Worm (Caenorhabditis elegans) whole organism, L3 larva: Measurements from ENCODE around the gene F55C12.6.
A peak's percentile ranks its signal among the peaks of the same experiment; 100 is the strongest.

Experiments
- R02D3.7 ChIP-seq: fragments of 150-350 bp; optimal IDR thresholded peaks from 2 replicates; lab custom pipeline; 2014; ENCODE audit warnings: missing biosample characterization, missing genetic modification characterization
- ZK546.5 ChIP-seq: sonication (generic microtip); optimal IDR thresholded peaks from 2 replicates; lab custom pipeline; 2017; ENCODE audit warnings: missing biosample characterization, missing genetic modification characterization
- aly-2 ChIP-seq: fragments of 150-350 bp; optimal IDR thresholded peaks from 2 replicates; lab custom pipeline; 2014; ENCODE audit warnings: missing biosample characterization, missing genetic modification characterization
- ama-1 ChIP-seq: fragments of 150-350 bp; optimal IDR thresholded peaks from 2 replicates; lab custom pipeline; 2018
- ceh-16 ChIP-seq: sonication (generic microtip); optimal IDR thresholded peaks from 2 replicates; lab custom pipeline; 2017; ENCODE audit warnings: missing biosample characterization, missing genetic modification characterization
- ceh-28 ChIP-seq: fragments of 150-350 bp; optimal IDR thresholded peaks from 2 replicates; lab custom pipeline; 2014; ENCODE audit warnings: missing biosample characterization, missing genetic modification reagents, missing genetic modification characterization
- ceh-82 ChIP-seq: fragments of 150-350 bp; optimal IDR thresholded peaks from 2 replicates; lab custom pipeline; 2014; ENCODE audit warnings: missing biosample characterization, missing genetic modification characterization
- ceh-9 ChIP-seq: sonication (generic microtip); optimal IDR thresholded peaks from 2 replicates; lab custom pipeline; 2018; ENCODE audit warnings: missing biosample characterization, missing genetic modification characterization
- daf-12 ChIP-seq: fragments of 150-350 bp; optimal IDR thresholded peaks from 2 replicates; lab custom pipeline; 2014; ENCODE audit warnings: missing biosample characterization, missing genetic modification reagents, missing genetic modification characterization
- egl-27 ChIP-seq: sonication (generic microtip); optimal IDR thresholded peaks from 4 replicates; lab custom pipeline; 2017; ENCODE audit warnings: missing biosample characterization, missing genetic modification reagents, missing genetic modification characterization
- egl-5 ChIP-seq: fragments of 150-350 bp; optimal IDR thresholded peaks from 2 replicates; lab custom pipeline; 2017; ENCODE audit warnings: missing biosample characterization, missing genetic modification reagents, missing genetic modification characterization, inconsistent platforms
- elt-1 ChIP-seq: fragments of 150-350 bp; optimal IDR thresholded peaks from 2 replicates; lab custom pipeline; 2014; ENCODE audit warnings: missing biosample characterization, missing genetic modification characterization
- elt-2 ChIP-seq: sonication (generic microtip); optimal IDR thresholded peaks from 2 replicates; lab custom pipeline; 2016; ENCODE audit warnings: missing genetic modification reagents, mild to moderate bottlenecking, missing genetic modification characterization, missing compliant biosample characterization
- elt-3 ChIP-seq, 3 experiments: fragments of 150-350 bp in 1 of 3; sonication (generic microtip) in 2 of 3; optimal IDR thresholded peaks; 2 replicates in 2 of 3; 4 replicates in 1 of 3; lab custom pipeline; 2014 to 2017; ENCODE audit warnings: missing biosample characterization in 3 of 3, missing genetic modification characterization in 3 of 3
- eor-1 ChIP-seq, 2 experiments: fragments of 150-350 bp; optimal IDR thresholded peaks; 2 replicates each; lab custom pipeline; 2014 to 2018; ENCODE audit warnings: missing biosample characterization in 2 of 2, missing genetic modification characterization in 2 of 2
- fkh-10 ChIP-seq: sonication (generic microtip); optimal IDR thresholded peaks from 2 replicates; lab custom pipeline; 2017; ENCODE audit warnings: missing biosample characterization, missing genetic modification reagents, missing genetic modification characterization
- fkh-2 ChIP-seq: fragments of 150-350 bp; optimal IDR thresholded peaks from 2 replicates; lab custom pipeline; 2014; ENCODE audit warnings: missing biosample characterization, missing genetic modification reagents, missing genetic modification characterization
- fos-1 ChIP-seq: fragments of 150-350 bp; optimal IDR thresholded peaks from 2 replicates; lab custom pipeline; 2014; ENCODE audit warnings: missing biosample characterization, missing genetic modification characterization
- hmg-11 ChIP-seq: sonication (generic microtip); optimal IDR thresholded peaks from 2 replicates; lab custom pipeline; 2016; ENCODE audit warnings: missing genetic modification characterization, missing compliant biosample characterization
- jun-1 ChIP-seq: fragments of 150-350 bp; optimal IDR thresholded peaks from 2 replicates; lab custom pipeline; 2014; ENCODE audit warnings: missing biosample characterization, missing genetic modification reagents, missing genetic modification characterization
- lin-15B ChIP-seq: fragments of 150-350 bp; optimal IDR thresholded peaks from 2 replicates; lab custom pipeline; 2014; ENCODE audit warnings: missing biosample characterization, missing genetic modification characterization
- lin-39 ChIP-seq: fragments of 150-350 bp; optimal IDR thresholded peaks from 2 replicates; lab custom pipeline; 2018; ENCODE audit warnings: missing biosample characterization, missing genetic modification reagents, missing genetic modification characterization
- lsy-12 ChIP-seq: sonication (generic microtip); optimal IDR thresholded peaks from 2 replicates; lab custom pipeline; 2016; ENCODE audit warnings: mild to moderate bottlenecking, missing genetic modification characterization, missing compliant biosample characterization
- mdl-1 ChIP-seq: fragments of 150-350 bp; optimal IDR thresholded peaks from 2 replicates; lab custom pipeline; 2014; ENCODE audit warnings: missing biosample characterization, missing genetic modification characterization
- mml-1 ChIP-seq: fragments of 150-350 bp; sonication (generic microtip); optimal IDR thresholded peaks from 3 replicates; lab custom pipeline; 2014; ENCODE audit warnings: missing biosample characterization, missing genetic modification characterization
- nfya-1 ChIP-seq: sonication (generic microtip); optimal IDR thresholded peaks from 2 replicates; lab custom pipeline; 2017; ENCODE audit warnings: missing genetic modification characterization, mild to moderate bottlenecking, missing compliant biosample characterization, antibody characterized with exemption, moderate library complexity; ENCODE audit not compliant: insufficient read depth
- nhr-11 ChIP-seq: fragments of 150-350 bp; optimal IDR thresholded peaks from 2 replicates; lab custom pipeline; 2014; ENCODE audit warnings: missing biosample characterization, missing genetic modification characterization
- nhr-12 ChIP-seq: fragments of 150-350 bp; optimal IDR thresholded peaks from 2 replicates; lab custom pipeline; 2014; ENCODE audit warnings: missing biosample characterization, missing genetic modification characterization
- nhr-23 ChIP-seq: fragments of 150-350 bp; optimal IDR thresholded peaks from 2 replicates; lab custom pipeline; 2014; ENCODE audit warnings: missing biosample characterization, missing genetic modification reagents, missing genetic modification characterization
- nhr-237 ChIP-seq: fragments of 150-350 bp; optimal IDR thresholded peaks from 2 replicates; lab custom pipeline; 2014; ENCODE audit warnings: missing biosample characterization, missing genetic modification characterization
- nhr-25 ChIP-seq: sonication (generic microtip); optimal IDR thresholded peaks from 2 replicates; lab custom pipeline; 2017; ENCODE audit warnings: missing biosample characterization, missing genetic modification characterization
- nhr-28 ChIP-seq: fragments of 150-350 bp; optimal IDR thresholded peaks from 2 replicates; lab custom pipeline; 2014; ENCODE audit warnings: missing biosample characterization, missing genetic modification characterization
- nhr-43 ChIP-seq: sonication (generic microtip); optimal IDR thresholded peaks from 2 replicates; lab custom pipeline; 2016; ENCODE audit warnings: mild to moderate bottlenecking, missing genetic modification characterization, missing compliant biosample characterization; ENCODE audit not compliant: poor library complexity, severe bottlenecking
- nhr-67 ChIP-seq: fragments of 150-350 bp; optimal IDR thresholded peaks from 2 replicates; lab custom pipeline; 2014; ENCODE audit warnings: missing biosample characterization, missing genetic modification characterization
- nhr-76 ChIP-seq: fragments of 150-350 bp; sonication (generic microtip); optimal IDR thresholded peaks from 5 replicates; lab custom pipeline; 2014; ENCODE audit warnings: missing biosample characterization, missing genetic modification characterization
- nhr-77 ChIP-seq: fragments of 150-350 bp; optimal IDR thresholded peaks from 2 replicates; lab custom pipeline; 2014; ENCODE audit warnings: missing biosample characterization, missing genetic modification characterization
- pha-4 ChIP-seq: fragments of 150-350 bp; optimal IDR thresholded peaks from 2 replicates; lab custom pipeline; 2014; ENCODE audit warnings: missing biosample characterization, missing genetic modification reagents, missing genetic modification characterization
- pqm-1 ChIP-seq: fragments of 150-350 bp; optimal IDR thresholded peaks from 2 replicates; lab custom pipeline; 2017; ENCODE audit warnings: missing biosample characterization, missing genetic modification characterization, inconsistent platforms
- sea-2 ChIP-seq: fragments of 150-350 bp; sonication (generic microtip); optimal IDR thresholded peaks from 4 replicates; lab custom pipeline; 2014; ENCODE audit warnings: missing biosample characterization, missing genetic modification reagents, missing genetic modification characterization
- skn-1 ChIP-seq: fragments of 150-350 bp; optimal IDR thresholded peaks from 2 replicates; lab custom pipeline; 2014; ENCODE audit warnings: missing biosample characterization, missing genetic modification characterization
- snpc-4 ChIP-seq: fragments of 150-350 bp; optimal IDR thresholded peaks from 2 replicates; lab custom pipeline; 2014; ENCODE audit warnings: missing biosample characterization, missing genetic modification characterization
- tbx-2 ChIP-seq: sonication (generic microtip); optimal IDR thresholded peaks from 2 replicates; lab custom pipeline; 2016; ENCODE audit warnings: mild to moderate bottlenecking, missing genetic modification characterization, missing compliant biosample characterization
- unc-39 ChIP-seq: sonication (generic microtip); optimal IDR thresholded peaks from 4 replicates; lab custom pipeline; 2017; ENCODE audit warnings: missing biosample characterization, missing genetic modification characterization
- unc-62 ChIP-seq: fragments of 150-350 bp; sonication (generic microtip); optimal IDR thresholded peaks from 4 replicates; lab custom pipeline; 2014; ENCODE audit warnings: missing biosample characterization, missing genetic modification reagents, missing genetic modification characterization
- zag-1 ChIP-seq: fragments of 150-350 bp; optimal IDR thresholded peaks from 2 replicates; lab custom pipeline; 2014; ENCODE audit warnings: missing biosample characterization, missing genetic modification characterization
- ztf-11 ChIP-seq: fragments of 150-350 bp; optimal IDR thresholded peaks from 2 replicates; lab custom pipeline; 2014; ENCODE audit warnings: missing biosample characterization, missing genetic modification characterization
- ztf-4 ChIP-seq: fragments of 150-350 bp; optimal IDR thresholded peaks from 2 replicates; lab custom pipeline; 2014; ENCODE audit warnings: missing biosample characterization, missing genetic modification characterization

The F55C12.6 gene

DNA sequence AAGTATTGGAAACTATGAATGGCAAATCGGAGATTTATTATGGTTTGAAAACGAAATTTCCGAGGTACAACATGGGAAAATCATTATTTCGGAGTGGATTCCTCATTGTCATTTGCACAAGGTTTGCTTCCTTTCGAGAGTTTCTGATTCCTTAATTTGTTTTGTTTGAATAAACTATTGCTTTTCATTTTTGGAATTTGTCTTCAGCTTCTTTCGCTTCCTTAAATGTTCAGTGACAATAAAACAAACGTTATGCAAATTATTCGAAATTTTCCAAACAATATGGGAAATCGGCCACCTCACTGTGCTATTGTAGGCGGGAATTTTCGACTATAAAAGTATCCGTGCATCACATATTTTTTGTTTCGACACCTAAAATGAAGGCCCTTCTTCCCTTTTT is 34.1 kb downstream of the F55C12.6 start, which contains the start of gene nep-25:
nep-25 (plus strand) TSS at position 375 of the 400 bp plus-strand sequence.
- no peak for TF ChIP-seq egl-5 (tag; lab: Kevin White, UChicago)
- no peak for TF ChIP-seq ZK546.5 (tag; lab: Kevin White, UChicago)
- TF ChIP-seq nhr-12 (tag; lab: Kevin White, UChicago) = no peak
- no peak for TF ChIP-seq ceh-9
- no peak for TF ChIP-seq zag-1 (tag; lab: Kevin White, UChicago)
- no peak for TF ChIP-seq nhr-237
- TF ChIP-seq pha-4 (tag; lab: Kevin White, UChicago) = no peak
- no peak for TF ChIP-seq pqm-1 (tag; lab: Kevin White, UChicago)
- no peak for TF ChIP-seq tbx-2 (tag; lab: Kevin White, UChicago)
- TF ChIP-seq ceh-16 (tag; lab: Kevin White, UChicago) = no peak
- no peak for TF ChIP-seq ztf-4 (tag; lab: Kevin White, UChicago)
- no peak for TF ChIP-seq nhr-11 (tag; lab: Kevin White, UChicago)

DNA sequence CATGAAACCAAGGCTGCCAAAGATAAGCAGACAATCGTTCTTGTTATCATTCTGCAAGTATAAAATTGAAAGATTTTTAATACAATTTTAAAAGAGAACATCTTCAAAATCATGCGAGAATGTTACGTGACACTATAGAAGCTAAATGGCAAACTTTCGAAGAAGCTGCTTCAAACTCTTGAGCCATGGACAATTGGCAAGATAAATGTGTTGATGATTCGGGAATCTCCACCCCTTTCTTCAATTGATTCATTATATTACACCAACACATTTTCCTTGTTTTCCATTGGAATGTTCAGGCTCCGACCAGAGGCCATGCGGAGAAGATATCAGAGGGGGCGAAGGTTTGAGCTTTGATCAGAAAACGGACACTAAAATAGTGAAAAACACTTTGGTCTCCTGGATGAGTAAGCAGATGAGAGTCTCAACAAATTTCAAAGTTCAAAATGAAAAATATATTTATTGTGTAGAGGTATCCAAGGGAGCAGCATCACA is 34.9 kb downstream of the F55C12.6 start, which contains the start of gene lec-5:
lec-5 (minus strand) TSS at position 51 of the 495 bp plus-strand sequence.
- TF ChIP-seq fkh-10 (GFP tag; lab: Kevin White, UChicago) (no peak), ceh-82 (no peak), lin-39 (tag; lab: Kevin White, UChicago) (peak; percentile 9), lin-15B (tag; lab: Kevin White, UChicago) (no peak), sea-2 (no peak)

DNA sequence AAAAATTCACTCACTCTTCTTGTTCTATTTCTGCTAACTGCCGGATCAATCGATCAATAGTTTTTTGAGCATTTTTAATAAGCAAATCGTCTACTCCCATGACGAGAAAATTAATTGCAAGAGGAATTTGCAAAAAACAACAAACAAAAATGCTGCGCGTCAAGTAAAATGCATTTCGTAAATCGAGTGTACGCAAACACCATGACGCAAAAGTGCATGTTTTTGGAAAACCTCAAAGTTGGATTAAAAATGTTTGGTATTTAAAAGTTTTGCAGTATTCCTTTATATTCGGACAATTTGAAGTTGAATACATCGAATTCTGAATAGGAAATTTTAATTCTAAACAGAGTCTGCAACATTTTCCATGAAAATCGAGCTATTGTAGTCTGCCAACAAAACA is 36.7 kb downstream of the F55C12.6 start, which contains the start of gene ZK1248.19:
ZK1248.19 (minus strand) TSS at position 188 of the 400 bp plus-strand sequence.
- TF ChIP-seq ztf-11 (no peak), unc-39 (no peak), fkh-10 (GFP tag; lab: Kevin White, UChicago) (no peak), egl-5 (tag; lab: Kevin White, UChicago) (no peak), pqm-1 (tag; lab: Kevin White, UChicago) (no peak), ZK546.5 (tag; lab: Kevin White, UChicago) (no peak), daf-12 (tag; lab: Kevin White, UChicago) (no peak), zag-1 (tag; lab: Kevin White, UChicago) (no peak), nhr-25 (tag; lab: Kevin White, UChicago) (no peak), nhr-28 (tag; lab: Kevin White, UChicago) (no peak), ceh-16 (tag; lab: Kevin White, UChicago) (no peak), nfya-1 (tag; lab: Kevin White, UChicago) (peak; percentile 28), nhr-23 (tag; lab: Kevin White, UChicago) (no peak), nhr-67 (tag; lab: Kevin White, UChicago) (no peak), ama-1 (lab: Kevin White, UChicago) (peak; percentile 6), elt-2 (tag; lab: Kevin White, UChicago) (no peak), fos-1 (tag; lab: Kevin White, UChicago) (no peak), R02D3.7 (peak; percentile 88), nhr-77 (tag; lab: Kevin White, UChicago) (no peak), jun-1 (tag; lab: Kevin White, UChicago) (no peak), lin-39 (tag; lab: Kevin White, UChicago) (no peak), ceh-82 (no peak), ceh-28 (tag; lab: Kevin White, UChicago) (no peak), lin-15B (tag; lab: Kevin White, UChicago) (peak; percentile 4), nhr-76 (no peak), tbx-2 (tag; lab: Kevin White, UChicago) (no peak), hmg-11 (peak; percentile 42), lsy-12 (no peak), skn-1 (tag; lab: Kevin White, UChicago) (no peak), snpc-4 (tag; lab: Kevin White, UChicago) (peak; percentile 0), nhr-43 (tag; lab: Kevin White, UChicago) (no peak), nhr-12 (tag; lab: Kevin White, UChicago) (no peak), aly-2 (tag; lab: Kevin White, UChicago) (no peak), mdl-1 (tag; lab: Kevin White, UChicago) (no peak), sea-2 (no peak), egl-27 (no peak), elt-1 (tag; lab: Kevin White, UChicago) (no peak), ztf-4 (tag; lab: Kevin White, UChicago) (no peak), unc-62 (no peak), elt-3 (tag; optimal IDR thresholded peaks at IDR 0.05; lab: Kevin White, UChicago) (no peak), ceh-9 (no peak), nhr-237 (no peak), mml-1 (tag; lab: Kevin White, UChicago) (no peak), nhr-11 (tag; lab: Kevin White, UChicago) (no peak), pha-4 (tag; lab: Kevin White, UChicago) (peak; percentile 25), fkh-2 (no peak), eor-1 (tag; optimal IDR thresholded peaks at IDR 0.05; lab: Kevin White, UChicago) (no peak)
